Fruit fly (Drosophila melanogaster) Kc167 (cell line): ENCODE results near the gene CG14294.

Experiments
- Sin3A ChIP-seq: fragments of >200 bp; optimal IDR thresholded peaks from 2 replicates; lab custom pipeline; 2018; ENCODE audit warnings: missing external identifiers
- insv ChIP-seq: fragments of >200 bp; optimal IDR thresholded peaks from 3 replicates; lab custom pipeline; 2018; ENCODE audit warnings: missing external identifiers
- psq ChIP-seq: fragments of >200 bp; optimal IDR thresholded peaks from 2 replicates; lab custom pipeline; 2017; ENCODE audit warnings: missing external identifiers
- ttk ChIP-seq: sonication (Bioruptor generic); optimal IDR thresholded peaks from 2 replicates; lab custom pipeline; 2017; ENCODE audit warnings: missing external identifiers

DNA sequence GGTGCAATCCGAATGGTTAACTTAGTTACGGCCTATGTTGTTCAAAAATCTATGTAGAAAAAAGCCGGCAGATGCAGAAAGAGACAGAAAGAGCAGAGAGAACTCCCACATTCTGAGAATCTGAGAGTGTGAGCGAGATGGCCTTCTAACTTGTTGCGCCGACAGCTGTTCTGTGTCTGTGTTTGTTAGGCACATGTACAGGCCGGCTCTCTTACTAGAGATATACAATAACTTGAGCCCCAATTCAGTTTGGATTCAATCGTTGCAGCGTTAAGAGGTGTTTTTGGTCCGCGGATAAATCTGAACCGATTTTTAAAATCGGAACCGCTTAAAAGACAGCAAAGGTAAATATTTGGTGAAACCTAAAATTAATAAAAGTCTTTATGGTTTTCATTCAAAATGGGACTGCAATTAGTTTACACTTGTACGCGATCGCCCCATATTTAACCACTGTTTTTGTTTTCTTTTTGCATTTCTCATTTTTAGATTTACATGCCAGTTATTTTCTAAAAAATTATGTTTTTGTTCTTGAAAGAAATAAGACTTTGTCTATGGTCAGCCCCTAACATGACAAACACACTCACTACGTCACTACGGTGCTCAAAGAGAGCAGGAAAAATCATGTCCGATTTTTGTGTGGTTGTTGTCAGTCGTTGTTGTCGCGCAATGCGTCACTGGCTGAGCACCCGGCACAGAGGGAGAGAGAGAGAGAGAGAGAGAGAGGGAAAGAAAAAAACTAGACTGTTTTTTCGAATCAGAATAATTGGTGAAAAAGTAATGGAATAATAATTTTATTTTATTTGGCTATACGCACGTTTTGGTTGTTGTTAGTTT is 22.0 kb upstream of the CG14294 start:
- TF ChIP-seq psq (lab: Kevin White, UChicago) (no peak), Sin3A (no peak), ttk (lab: Kevin White, UChicago) (no peak), insv (lab: Kevin White, UChicago) (no peak)
